Worm (Caenorhabditis elegans) whole organism, L4 larva: ENCODE measurements around the gene Y54G11A.2.

Experiments
- F26F4.8 ChIP-seq: fragments of 200-800 bp; sonication (Bioruptor generic); conservative IDR thresholded peaks from 2 replicates; pipeline ENCODE4 v1.3.6; 2022; ENCODE audit warnings: missing genetic modification characterization, missing compliant biosample characterization
- ama-1 ChIP-seq: fragments of 150-350 bp; optimal IDR thresholded peaks from 2 replicates; lab custom pipeline; 2014; ENCODE audit warnings: inconsistent platforms, mixed read lengths
- dmd-8 ChIP-seq: fragments of 200-800 bp; sonication (Bioruptor generic); IDR thresholded peaks from 2 replicates; pipeline ENCODE4 v1.3.6; 2022; ENCODE audit warnings: missing genetic modification characterization, missing compliant biosample characterization
- fos-1 ChIP-seq: fragments of 150-350 bp; optimal IDR thresholded peaks from 2 replicates; lab custom pipeline; 2014; ENCODE audit warnings: missing biosample characterization, missing genetic modification characterization
- lin-1 ChIP-seq: fragments of 200-800 bp; sonication (Bioruptor generic); IDR thresholded peaks from 2 replicates; pipeline ENCODE4 v1.3.6; 2022; ENCODE audit warnings: missing genetic modification reagents, missing genetic modification characterization, missing compliant biosample characterization
- lin-39 ChIP-seq: fragments of 150-350 bp; optimal IDR thresholded peaks from 2 replicates; lab custom pipeline; 2014; ENCODE audit warnings: missing biosample characterization, missing genetic modification reagents, missing genetic modification characterization
- lsy-2 ChIP-seq, 2 experiments: fragments of 150-350 bp in 1 of 2; sonication (generic microtip) in 1 of 2; optimal IDR thresholded peaks; 2 replicates each; lab custom pipeline; 2014 to 2017; ENCODE audit warnings: missing biosample characterization in 2 of 2, missing genetic modification characterization in 2 of 2
- madf-9 ChIP-seq: fragments of 200-800 bp; sonication (Bioruptor generic); conservative IDR thresholded peaks from 2 replicates; pipeline ENCODE4 v1.3.6; 2022; ENCODE audit warnings: missing genetic modification reagents, missing genetic modification characterization, missing compliant biosample characterization
- nhr-76 ChIP-seq: fragments of 150-350 bp; optimal IDR thresholded peaks from 2 replicates; lab custom pipeline; 2014; ENCODE audit warnings: missing biosample characterization, missing genetic modification characterization
- pha-4 ChIP-seq, 2 experiments: fragments of 150-350 bp in 1 of 2; fragments of 200-800 bp in 1 of 2; sonication (Bioruptor generic) in 1 of 2; IDR thresholded peaks in 1 of 2; optimal IDR thresholded peaks in 1 of 2; 2 replicates each; pipeline versions ENCODE4 v1.3.6 to Lab custom; 2014 to 2022; ENCODE audit warnings: missing genetic modification characterization in 2 of 2, missing genetic modification reagents in 2 of 2, missing biosample characterization in 1 of 2, missing compliant biosample characterization in 1 of 2
- skn-1 ChIP-seq: fragments of 150-350 bp; optimal IDR thresholded peaks from 2 replicates; lab custom pipeline; 2014; ENCODE audit warnings: missing biosample characterization, missing genetic modification characterization
- unc-130 ChIP-seq: sonication (generic microtip); optimal IDR thresholded peaks from 2 replicates; lab custom pipeline; 2016; ENCODE audit warnings: missing genetic modification reagents, missing genetic modification characterization, missing compliant biosample characterization

DNA sequence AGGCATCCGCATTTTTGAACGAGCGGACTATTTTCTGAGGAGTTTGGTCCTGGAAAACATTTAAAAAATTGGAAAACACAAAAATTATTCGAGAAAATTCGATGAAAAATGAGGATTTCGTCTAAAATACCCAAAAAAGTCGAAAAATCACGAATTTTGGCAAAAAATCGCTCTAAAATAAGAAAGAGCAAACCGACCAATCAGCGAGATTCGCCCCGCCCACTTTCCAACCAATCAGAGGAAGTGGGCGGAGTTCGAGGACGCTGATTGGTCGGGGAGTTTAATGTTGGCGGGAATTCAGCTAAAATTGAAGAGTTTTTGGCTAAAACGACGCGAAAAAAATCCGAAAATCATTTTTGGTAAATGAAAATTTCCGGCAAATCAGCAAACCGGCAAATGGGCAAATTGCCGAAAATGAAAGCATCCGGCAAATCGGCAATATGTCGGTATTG, 17.0 kb downstream of the Y54G11A.2 start, which contains the start of gene Y54G11A.1:
- no peak for TF ChIP-seq skn-1 (tag; lab: Kevin White, UChicago)
- TF ChIP-seq lsy-2 (tag; optimal IDR thresholded peaks at IDR 0.05; lab: Kevin White, UChicago), result no peak
- no peak for TF ChIP-seq nhr-76
- no peak for TF ChIP-seq fos-1 (tag; lab: Kevin White, UChicago)
- no peak for TF ChIP-seq F26F4.8
- no peak for TF ChIP-seq madf-9 (GFP tag; lab: Robert Waterston, UW)
- no peak for TF ChIP-seq ama-1 (lab: Kevin White, UChicago)
- no peak for TF ChIP-seq lin-1 (GFP tag; lab: Robert Waterston, UW)
- no peak for TF ChIP-seq pha-4 (GFP tag; IDR thresholded peaks at IDR 0.05; lab: Robert Waterston, UW)
- no peak for TF ChIP-seq pha-4 (tag; optimal IDR thresholded peaks at IDR 0.05; lab: Kevin White, UChicago)
- no peak for TF ChIP-seq lin-39 (tag; lab: Kevin White, UChicago)
- no peak for TF ChIP-seq dmd-8
- no peak for TF ChIP-seq unc-130 (GFP tag; lab: Kevin White, UChicago)
